Worm (Caenorhabditis elegans) whole organism, midembryonic: ENCODE results near the gene srj-20.

Experiments used
- T22C8.4 ChIP-seq: fragments of 200-800 bp; sonication (Bioruptor generic); IDR thresholded peaks from 2 replicates; pipeline ENCODE4 v1.3.6; 2022; ENCODE audit warnings: missing genetic modification characterization, missing compliant biosample characterization
- cog-1 ChIP-seq: sonication (generic microtip); optimal IDR thresholded peaks from 2 replicates; lab custom pipeline; 2016; ENCODE audit warnings: missing genetic modification characterization, missing compliant biosample characterization
- flt-1 ChIP-seq: fragments of 200-800 bp; sonication (Bioruptor generic); IDR thresholded peaks from 2 replicates; pipeline ENCODE4 v1.3.6; 2022; ENCODE audit warnings: missing genetic modification characterization, missing compliant biosample characterization
- klf-2 ChIP-seq: fragments of 200-800 bp; sonication (Bioruptor generic); conservative IDR thresholded peaks from 2 replicates; pipeline ENCODE4 v1.3.6; 2022; ENCODE audit warnings: missing genetic modification reagents, missing genetic modification characterization, missing compliant biosample characterization
- med-1 ChIP-seq: sonication (generic microtip); optimal IDR thresholded peaks from 2 replicates; lab custom pipeline; 2017; ENCODE audit warnings: missing genetic modification characterization, mild to moderate bottlenecking, missing compliant biosample characterization, antibody characterized with exemption, missing genetic modification reagents; ENCODE audit not compliant: insufficient read depth
- ref-1 ChIP-seq: fragments of 200-800 bp; sonication (Bioruptor generic); conservative IDR thresholded peaks from 2 replicates; pipeline ENCODE4 v1.3.6; 2022; ENCODE audit warnings: missing genetic modification reagents, missing genetic modification characterization, missing compliant biosample characterization
- ztf-23 ChIP-seq: fragments of 200-800 bp; sonication (Bioruptor generic); IDR thresholded peaks from 2 replicates; pipeline ENCODE4 v1.3.6; 2022; ENCODE audit warnings: missing genetic modification reagents, missing genetic modification characterization, missing compliant biosample characterization

DNA sequence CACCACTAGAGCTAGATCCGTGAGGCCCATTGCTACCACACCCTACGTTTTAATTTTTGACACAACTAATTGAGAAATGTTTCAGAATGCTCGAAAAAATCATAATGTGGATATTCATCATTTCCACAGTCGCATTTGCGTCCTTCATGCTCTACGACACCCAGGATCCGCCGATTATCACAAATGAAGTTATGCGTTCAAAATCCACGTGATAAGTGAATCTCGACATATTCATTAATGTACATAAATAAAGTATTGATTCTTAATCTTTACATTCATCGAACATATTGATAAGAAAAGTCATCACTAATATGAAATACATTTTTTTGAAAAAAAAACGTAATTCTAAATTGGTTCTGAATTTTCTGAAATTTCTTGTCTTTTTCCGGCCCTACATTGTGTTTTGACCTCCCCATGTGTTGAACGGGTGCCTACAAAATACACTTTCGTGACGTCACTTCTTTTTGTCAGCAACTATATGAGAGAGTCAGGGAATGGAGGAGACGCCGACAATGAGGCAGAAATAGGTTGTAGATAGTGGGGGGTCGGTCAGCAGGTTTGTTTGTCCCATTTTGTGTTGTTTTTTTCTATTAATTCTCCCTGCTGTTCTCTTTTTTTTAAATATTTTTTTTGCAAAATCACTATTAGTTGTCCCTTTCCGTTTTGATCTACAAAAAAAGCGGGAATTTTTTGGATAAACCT lies 42.1 kb upstream of the srj-20 start, which contains the start of gene F53E10.1:
- TF ChIP-seq T22C8.4 (GFP tag; lab: Robert Waterston, UW), result no peak
- TF ChIP-seq med-1 (GFP tag; lab: Kevin White, UChicago), result no peak
- no peak for TF ChIP-seq klf-2 (GFP tag; lab: Robert Waterston, UW)
- TF ChIP-seq flt-1 (GFP tag; lab: Robert Waterston, UW), result no peak
- TF ChIP-seq cog-1 (tag; lab: Kevin White, UChicago), result no peak
- no peak for TF ChIP-seq ref-1 (GFP tag; lab: Robert Waterston, UW)
- TF ChIP-seq ztf-23 (GFP tag; lab: Robert Waterston, UW), result no peak
